Worm (Caenorhabditis elegans) whole organism, young adult: ENCODE results near the gene F38B7.3.

Source experiments
- C17E4.6 ChIP-seq: fragments of 200-800 bp; sonication (Bioruptor generic); IDR thresholded peaks from 2 replicates; pipeline ENCODE4 v1.3.6; 2022; ENCODE audit warnings: missing genetic modification reagents, missing genetic modification characterization, missing compliant biosample characterization
- F10E7.11 ChIP-seq: sonication (generic microtip); optimal IDR thresholded peaks from 2 replicates; lab custom pipeline; 2017; ENCODE audit warnings: mild to moderate bottlenecking, missing genetic modification characterization, moderate library complexity, missing compliant biosample characterization
- Y53F4B.3 ChIP-seq: fragments of 200-800 bp; sonication (Bioruptor generic); IDR thresholded peaks from 2 replicates; pipeline ENCODE4 v1.3.6; 2022; ENCODE audit warnings: missing genetic modification reagents, missing genetic modification characterization, missing compliant biosample characterization
- ama-1 ChIP-seq, 3 experiments: fragments of 150-350 bp in 1 of 3; sonication (generic microtip) in 2 of 3; optimal IDR thresholded peaks; 2 replicates each; lab custom pipeline; 2014 to 2018; ENCODE audit warnings: missing biosample characterization in 2 of 3, missing genetic modification characterization in 2 of 3, missing genetic modification reagents in 2 of 3
- attf-3 ChIP-seq: fragments of 200-800 bp; sonication (Bioruptor generic); conservative IDR thresholded peaks from 2 replicates; pipeline ENCODE4 v1.3.6; 2022; ENCODE audit warnings: missing genetic modification reagents, missing genetic modification characterization, missing compliant biosample characterization
- ccch-3 ChIP-seq: fragments of 200-800 bp; sonication (Bioruptor generic); optimal IDR thresholded peaks from 2 replicates; lab custom pipeline; 2018; ENCODE audit warnings: mild to moderate bottlenecking, missing genetic modification characterization, missing compliant biosample characterization
- ceh-100 ChIP-seq: fragments of 200-800 bp; sonication (Bioruptor generic); IDR thresholded peaks from 2 replicates; pipeline ENCODE4 v1.3.6; 2022; ENCODE audit warnings: missing genetic modification reagents, missing genetic modification characterization, missing compliant biosample characterization
- hlh-12 ChIP-seq: sonication (generic microtip); optimal IDR thresholded peaks from 2 replicates; lab custom pipeline; 2016; ENCODE audit warnings: missing genetic modification characterization, missing compliant biosample characterization
- hmg-20 ChIP-seq: fragments of 200-800 bp; sonication (Bioruptor generic); IDR thresholded peaks from 2 replicates; pipeline ENCODE4 v1.3.6; 2022; ENCODE audit warnings: missing genetic modification reagents, missing genetic modification characterization, missing compliant biosample characterization
- let-526 ChIP-seq: fragments of 200-800 bp; sonication (Bioruptor generic); IDR thresholded peaks from 2 replicates; pipeline ENCODE4 v1.3.6; 2022; ENCODE audit warnings: missing genetic modification reagents, missing genetic modification characterization, missing compliant biosample characterization
- pbrm-1 ChIP-seq: fragments of 200-800 bp; sonication (Bioruptor generic); IDR thresholded peaks from 2 replicates; pipeline ENCODE4 v1.3.6; 2022; ENCODE audit warnings: missing genetic modification reagents, missing genetic modification characterization, missing compliant biosample characterization
- snpc-4 ChIP-seq, 5 experiments: fragments of 150-350 bp in 1 of 5; sonication (generic microtip) in 4 of 5; optimal IDR thresholded peaks; 2 replicates each; lab custom pipeline; 2014 to 2018; ENCODE audit warnings: missing genetic modification characterization in 5 of 5, missing biosample characterization in 3 of 5, antibody characterized with exemption in 2 of 5, mild to moderate bottlenecking in 2 of 5, missing compliant biosample characterization in 2 of 5, missing genotype in 2 of 5, moderate library complexity in 2 of 5, missing genetic modification reagents in 1 of 5
- unc-62 ChIP-seq: fragments of 150-350 bp; optimal IDR thresholded peaks from 2 replicates; lab custom pipeline; 2014; ENCODE audit warnings: missing biosample characterization, missing genetic modification reagents, missing genetic modification characterization

ce11 chrV:11593888-11594287 lies 45.0 kb downstream of the F38B7.3 start:
- no peak for TF ChIP-seq pbrm-1
- TF ChIP-seq F10E7.11 = no peak
- no peak for TF ChIP-seq snpc-4 (GFP tag; optimal IDR thresholded peaks at IDR 0.05; lab: Kevin White, UChicago)
- TF ChIP-seq snpc-4 (tag; optimal IDR thresholded peaks at IDR 0.05; lab: Kevin White, UChicago) = no peak
- TF ChIP-seq hlh-12 (tag; lab: Kevin White, UChicago) = no peak
- TF ChIP-seq ccch-3 = no peak
- no peak for TF ChIP-seq C17E4.6 (GFP tag; lab: Robert Waterston, UW)
- no peak for TF ChIP-seq attf-3 (GFP tag; lab: Robert Waterston, UW)
- TF ChIP-seq ama-1 (optimal IDR thresholded peaks at IDR 0.05; lab: Kevin White, UChicago) = no peak
- no peak for TF ChIP-seq ama-1 (GFP tag; optimal IDR thresholded peaks at IDR 0.05; lab: Kevin White, UChicago)
- TF ChIP-seq Y53F4B.3 (GFP tag; lab: Robert Waterston, UW) = no peak
- no peak for TF ChIP-seq unc-62
- TF ChIP-seq ceh-100 = no peak
- TF ChIP-seq let-526 = no peak
- TF ChIP-seq hmg-20 = no peak
